Fruit fly (Drosophila melanogaster) whole organism, embryonic: ENCODE results near the gene CG5381.

Source experiments
- ATbp ChIP-seq: fragments of 200-800 bp; sonication (Bioruptor generic); optimal IDR thresholded peaks from 2 replicates; lab custom pipeline; 2017; ENCODE audit warnings: missing biosample characterization, mild to moderate bottlenecking, missing genetic modification characterization, missing genetic modification reagents
- CG1024 ChIP-seq: fragments of 200-800 bp; sonication (Bioruptor generic); IDR thresholded peaks from 2 replicates; pipeline ENCODE4 v1.3.6; 2022; ENCODE audit warnings: missing biosample characterization, missing genetic modification characterization
- CG10431 ChIP-seq: fragments of 200-800 bp; sonication (Bioruptor generic); optimal IDR thresholded peaks from 3 replicates; lab custom pipeline; 2018; ENCODE audit warnings: missing biosample characterization, mild to moderate bottlenecking, missing genetic modification characterization
- CG15514 ChIP-seq: fragments of 200-800 bp; sonication (Bioruptor generic); optimal IDR thresholded peaks from 3 replicates; lab custom pipeline; 2017; ENCODE audit warnings: missing biosample characterization, missing genetic modification characterization, mild to moderate bottlenecking, moderate library complexity, missing genetic modification reagents
- CG17912 ChIP-seq: fragments of 200-800 bp; sonication (Bioruptor generic); optimal IDR thresholded peaks from 2 replicates; lab custom pipeline; 2018; ENCODE audit warnings: missing biosample characterization, mild to moderate bottlenecking, missing genetic modification characterization
- CG31224 ChIP-seq: fragments of 200-800 bp; sonication (Bioruptor generic); IDR thresholded peaks from 2 replicates; pipeline ENCODE4 v1.3.6; 2022; ENCODE audit warnings: missing biosample characterization, missing genetic modification characterization
- CG8478 ChIP-seq: fragments of >200 bp; optimal IDR thresholded peaks from 2 replicates; lab custom pipeline; 2018
- CG8765 ChIP-seq: fragments of 200-800 bp; sonication (Bioruptor generic); IDR thresholded peaks from 2 replicates; pipeline ENCODE4 v1.3.6; 2022; ENCODE audit warnings: missing biosample characterization, missing genetic modification characterization
- CG8944 ChIP-seq: fragments of 200-800 bp; sonication (Bioruptor generic); optimal IDR thresholded peaks from 3 replicates; lab custom pipeline; 2016; ENCODE audit warnings: missing biosample characterization, missing genetic modification characterization
- Ssrp ChIP-seq: fragments of 200-800 bp; sonication (Bioruptor generic); optimal IDR thresholded peaks from 2 replicates; lab custom pipeline; 2018; ENCODE audit warnings: missing biosample characterization, mild to moderate bottlenecking, missing genetic modification characterization, moderate library complexity
- lola ChIP-seq, 3 experiments: fragments of >200 bp in 2 of 3; fragments of 200-800 bp in 1 of 3; sonication (Bioruptor generic) in 1 of 3; optimal IDR thresholded peaks; 2 replicates each; lab custom pipeline; 2017 to 2019; ENCODE audit warnings: missing biosample characterization in 3 of 3, missing genetic modification characterization in 3 of 3, mild to moderate bottlenecking in 1 of 3, moderate library complexity in 1 of 3
- ssp ChIP-seq: fragments of 200-800 bp; sonication (Bioruptor generic); IDR thresholded peaks from 2 replicates; pipeline ENCODE4 v1.3.6; 2022; ENCODE audit warnings: missing biosample characterization, missing genetic modification characterization

DNA sequence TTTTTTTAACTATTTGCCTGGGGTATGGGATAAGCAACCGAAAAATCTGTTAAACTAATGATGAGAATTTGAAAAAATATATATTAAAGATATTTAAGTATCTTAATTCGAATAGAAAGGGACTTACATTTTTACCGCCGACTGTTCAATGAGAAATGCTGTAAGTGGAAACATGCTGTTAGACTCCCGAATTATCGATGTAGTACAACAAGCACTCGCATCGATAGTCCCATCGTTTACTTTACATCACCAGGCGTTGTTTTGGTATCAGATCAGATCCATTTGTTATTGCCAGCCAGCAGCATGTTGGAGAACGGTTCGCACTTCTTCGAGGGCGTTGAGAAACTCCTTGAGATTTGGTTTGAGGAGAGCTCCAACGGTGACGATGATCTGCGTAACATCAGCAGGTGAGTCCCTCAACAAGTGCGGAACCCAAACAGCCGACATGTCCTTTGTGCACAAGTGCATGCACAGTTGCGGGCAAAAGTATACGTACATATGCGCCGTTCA lies 16.4 kb upstream of the CG5381 start, which contains the start of gene SamDC:
- TF ChIP-seq CG10431 (GFP tag; lab: Kevin White, UChicago) (no peak), lola (GFP tag; optimal IDR thresholded peaks at IDR 0.05; lab: Kevin White, UChicago) (peak in 2 of 3 experiments; percentile 24 to 98), ATbp (GFP tag; lab: Kevin White, UChicago) (no peak), Ssrp (tag; lab: Kevin White, UChicago) (peak; percentile 57), CG8478 (lab: Kevin White, UChicago) (no peak), ssp (peak; percentile 98), CG8765 (no peak), CG17912 (GFP tag; lab: Kevin White, UChicago) (no peak), CG8944 (peak; percentile 17), CG1024 (peak; percentile 95), CG31224 (GFP tag; lab: Robert Waterston, UW) (no peak), CG15514 (GFP tag; lab: Kevin White, UChicago) (peak; percentile 80)
